Worm (Caenorhabditis elegans) whole organism, early embryonic: Measurements from ENCODE around the gene cal-7.

Source experiments
- flt-1 ChIP-seq: fragments of 200-800 bp; sonication (Bioruptor generic); IDR thresholded peaks from 2 replicates; pipeline ENCODE4 v1.3.6; 2022; ENCODE audit warnings: missing genetic modification characterization, missing compliant biosample characterization
- tbx-11 ChIP-seq: fragments of 200-800 bp; sonication (Bioruptor generic); IDR thresholded peaks from 2 replicates; pipeline ENCODE4 v1.3.6; 2022; ENCODE audit warnings: missing genetic modification characterization, missing compliant biosample characterization

DNA sequence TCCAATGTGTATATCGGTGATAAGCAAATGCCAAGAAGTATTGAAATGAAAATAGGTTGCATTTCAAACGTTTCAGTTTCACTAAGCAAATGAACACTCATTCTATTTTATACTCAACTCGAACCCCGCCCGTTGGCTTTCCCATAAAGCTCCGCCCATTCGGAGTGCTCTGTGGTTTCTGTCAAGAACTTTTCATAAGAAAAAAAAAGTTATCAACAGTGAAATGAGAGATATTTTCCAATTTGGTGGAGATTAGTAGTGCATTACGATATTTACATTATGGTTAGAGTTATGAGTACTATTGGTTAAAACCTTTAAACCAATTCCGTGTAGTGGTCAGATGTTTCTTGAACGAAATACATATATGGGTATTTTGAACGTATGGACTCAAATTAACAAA, 16.4 kb downstream of the cal-7 start, which contains the start of gene F58E6.4:
- TF ChIP-seq tbx-11 (GFP tag; lab: Robert Waterston, UW) (no peak), flt-1 (GFP tag; lab: Robert Waterston, UW) (no peak)
